Worm (Caenorhabditis elegans) whole organism, late embryonic: ENCODE results near the gene ZC190.7.

Source experiments
- C08G9.2 ChIP-seq: sonication (generic microtip); optimal IDR thresholded peaks from 2 replicates; lab custom pipeline; 2016; ENCODE audit warnings: mild to moderate bottlenecking, missing genetic modification characterization, moderate library complexity, missing compliant biosample characterization
- K02D7.2 ChIP-seq: sonication (generic microtip); optimal IDR thresholded peaks from 2 replicates; lab custom pipeline; 2017; ENCODE audit warnings: mild to moderate bottlenecking, missing genetic modification characterization, missing compliant biosample characterization
- ama-1 ChIP-seq: fragments of 150-350 bp; optimal IDR thresholded peaks from 2 replicates; lab custom pipeline; 2014
- ceh-14 ChIP-seq: sonication (generic microtip); optimal IDR thresholded peaks from 2 replicates; lab custom pipeline; 2016; ENCODE audit warnings: missing genotype, missing genetic modification characterization, missing compliant biosample characterization
- ceh-18 ChIP-seq: sonication (generic microtip); optimal IDR thresholded peaks from 2 replicates; lab custom pipeline; 2016; ENCODE audit warnings: missing genetic modification characterization, missing compliant biosample characterization
- ceh-22 ChIP-seq: sonication (generic microtip); optimal IDR thresholded peaks from 2 replicates; lab custom pipeline; 2017; ENCODE audit warnings: missing biosample characterization, missing genetic modification characterization
- ceh-24 ChIP-seq: sonication (generic microtip); optimal IDR thresholded peaks from 2 replicates; lab custom pipeline; 2016; ENCODE audit warnings: mild to moderate bottlenecking, missing genetic modification characterization, missing compliant biosample characterization
- ceh-30 ChIP-seq: fragments of 150-350 bp; optimal IDR thresholded peaks from 2 replicates; lab custom pipeline; 2014; ENCODE audit warnings: missing biosample characterization, missing genetic modification characterization
- ceh-45 ChIP-seq: fragments of 200-800 bp; sonication (Bioruptor generic); IDR thresholded peaks from 2 replicates; pipeline ENCODE4 v1.3.6; 2022; ENCODE audit warnings: missing genetic modification reagents, missing genetic modification characterization, missing compliant biosample characterization
- ceh-9 ChIP-seq: sonication (generic microtip); optimal IDR thresholded peaks from 2 replicates; lab custom pipeline; 2016; ENCODE audit warnings: mild to moderate bottlenecking, missing genetic modification characterization, inconsistent platforms, missing compliant biosample characterization
- dve-1 ChIP-seq: sonication (generic microtip); optimal IDR thresholded peaks from 2 replicates; lab custom pipeline; 2017; ENCODE audit warnings: antibody characterized with exemption, mild to moderate bottlenecking, missing genetic modification characterization, missing compliant biosample characterization
- elt-2 ChIP-seq: sonication (generic microtip); optimal IDR thresholded peaks from 2 replicates; lab custom pipeline; 2016; ENCODE audit warnings: missing genetic modification reagents, missing genetic modification characterization, missing compliant biosample characterization
- ets-4 ChIP-seq: sonication (generic microtip); optimal IDR thresholded peaks from 2 replicates; lab custom pipeline; 2016; ENCODE audit warnings: missing genetic modification characterization, missing compliant biosample characterization
- eyg-1 ChIP-seq: sonication (generic microtip); optimal IDR thresholded peaks from 2 replicates; lab custom pipeline; 2016; ENCODE audit warnings: missing genotype, missing genetic modification characterization, missing compliant biosample characterization
- gmeb-2 ChIP-seq: sonication (generic microtip); optimal IDR thresholded peaks from 2 replicates; lab custom pipeline; 2016; ENCODE audit warnings: missing genetic modification characterization, inconsistent platforms, missing compliant biosample characterization
- hlh-8 ChIP-seq: sonication (generic microtip); optimal IDR thresholded peaks from 2 replicates; lab custom pipeline; 2016; ENCODE audit warnings: missing genotype, missing genetic modification characterization, missing compliant biosample characterization
- lim-6 ChIP-seq: sonication (generic microtip); optimal IDR thresholded peaks from 2 replicates; lab custom pipeline; 2016; ENCODE audit warnings: missing genetic modification characterization, missing compliant biosample characterization
- mec-3 ChIP-seq: sonication (generic microtip); optimal IDR thresholded peaks from 2 replicates; lab custom pipeline; 2016; ENCODE audit warnings: borderline replicate concordance, missing genetic modification characterization, missing compliant biosample characterization
- nhr-11 ChIP-seq: fragments of 150-350 bp; optimal IDR thresholded peaks from 2 replicates; lab custom pipeline; 2014; ENCODE audit warnings: missing biosample characterization, missing genetic modification characterization
- nhr-232 ChIP-seq: sonication (generic microtip); optimal IDR thresholded peaks from 2 replicates; lab custom pipeline; 2016; ENCODE audit warnings: missing genetic modification characterization, missing compliant biosample characterization
- pqm-1 ChIP-seq: sonication (generic microtip); optimal IDR thresholded peaks from 2 replicates; lab custom pipeline; 2016; ENCODE audit warnings: missing genetic modification characterization, missing compliant biosample characterization
- rnt-1 ChIP-seq: sonication (generic microtip); optimal IDR thresholded peaks from 2 replicates; lab custom pipeline; 2016; ENCODE audit warnings: missing genetic modification characterization, missing compliant biosample characterization
- sdc-2 ChIP-seq: sonication (generic microtip); optimal IDR thresholded peaks from 2 replicates; lab custom pipeline; 2016; ENCODE audit warnings: missing genotype, missing genetic modification characterization, missing compliant biosample characterization
- unc-3 ChIP-seq, 2 experiments: fragments of 200-800 bp in 1 of 2; sonication (Bioruptor generic) in 1 of 2; sonication (generic microtip) in 1 of 2; conservative IDR thresholded peaks in 1 of 2; optimal IDR thresholded peaks in 1 of 2; 2 replicates each; pipeline versions ENCODE4 v1.3.6 to Lab custom; 2016 to 2022; ENCODE audit warnings: missing compliant biosample characterization in 2 of 2, missing genetic modification characterization in 2 of 2, missing genetic modification reagents in 1 of 2
- unc-55 ChIP-seq: sonication (generic microtip); optimal IDR thresholded peaks from 2 replicates; lab custom pipeline; 2017; ENCODE audit warnings: missing biosample characterization, missing genetic modification reagents, missing genetic modification characterization
- ztf-16 ChIP-seq: sonication (generic microtip); optimal IDR thresholded peaks from 2 replicates; lab custom pipeline; 2017; ENCODE audit warnings: missing genetic modification characterization, missing compliant biosample characterization

ZC190.7 gene

DNA sequence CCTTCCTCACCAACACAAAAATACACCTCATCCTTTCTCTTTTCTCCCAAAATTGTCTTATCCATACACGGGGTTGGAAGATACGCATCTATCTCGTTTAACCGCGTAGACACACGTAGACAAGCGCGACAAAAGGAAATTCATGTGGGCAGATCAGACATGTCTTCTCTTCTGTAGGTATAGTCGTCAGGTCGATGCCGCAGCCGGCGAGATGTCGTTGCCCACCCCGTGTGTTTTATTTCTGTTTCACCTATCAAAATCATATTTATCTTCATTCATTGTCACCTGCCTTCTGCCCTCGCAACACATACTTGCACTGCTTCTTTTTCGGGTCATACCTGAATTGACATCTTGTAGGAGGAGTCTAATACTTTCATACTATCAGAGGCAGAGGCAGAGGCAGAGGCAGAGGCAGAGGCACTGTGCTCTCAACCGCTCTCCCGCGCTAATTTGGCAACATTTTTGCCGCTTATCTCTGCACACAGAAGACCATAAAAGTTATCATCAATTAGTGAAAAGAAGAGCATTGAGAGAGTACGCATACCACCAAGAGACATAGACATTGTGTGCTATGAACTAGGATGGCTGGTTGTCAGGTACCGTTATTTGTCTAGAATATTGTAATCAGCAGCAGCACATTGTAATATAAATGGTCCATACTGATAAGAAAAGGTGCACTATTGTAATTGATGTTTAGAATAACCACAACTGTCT lies 25.3 kb downstream of the ZC190.7 start:
- peak; percentile 98 for TF ChIP-seq elt-2 (tag; lab: Kevin White, UChicago)
- TF ChIP-seq K02D7.2, result no peak
- no peak for TF ChIP-seq ama-1 (lab: Kevin White, UChicago)
- peak; percentile 22 for TF ChIP-seq rnt-1 (tag; lab: Kevin White, UChicago)
- no peak for TF ChIP-seq ceh-18 (tag; lab: Kevin White, UChicago)
- no peak for TF ChIP-seq ceh-9 (tag; lab: Kevin White, UChicago)
- peak; percentile 37 for TF ChIP-seq pqm-1 (tag; lab: Kevin White, UChicago)
- no peak for TF ChIP-seq ceh-24
- TF ChIP-seq ceh-30 (tag; lab: Kevin White, UChicago), result no peak

DNA sequence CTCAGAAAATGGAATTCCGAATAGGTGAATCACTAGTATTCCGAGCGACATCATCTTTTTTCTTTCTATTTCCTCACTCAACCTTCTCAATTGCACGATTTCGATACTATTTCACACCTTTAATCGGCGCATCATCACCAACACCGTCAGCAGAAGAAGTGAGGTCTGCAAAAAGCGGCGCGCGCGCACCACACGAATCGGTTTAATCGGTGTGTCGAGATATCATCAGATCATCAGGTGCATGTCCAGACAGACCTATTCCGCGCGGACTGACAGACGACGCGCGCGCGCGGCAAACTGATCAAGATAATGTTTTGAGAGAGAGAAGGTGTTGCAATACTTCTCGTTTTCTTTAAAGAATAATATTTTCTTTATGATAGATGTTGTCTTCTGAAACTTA lies 26.2 kb downstream of the ZC190.7 start:
- no peak for TF ChIP-seq ets-4 (tag; lab: Kevin White, UChicago)
- TF ChIP-seq rnt-1 (tag; lab: Kevin White, UChicago), result peak; percentile 20

DNA sequence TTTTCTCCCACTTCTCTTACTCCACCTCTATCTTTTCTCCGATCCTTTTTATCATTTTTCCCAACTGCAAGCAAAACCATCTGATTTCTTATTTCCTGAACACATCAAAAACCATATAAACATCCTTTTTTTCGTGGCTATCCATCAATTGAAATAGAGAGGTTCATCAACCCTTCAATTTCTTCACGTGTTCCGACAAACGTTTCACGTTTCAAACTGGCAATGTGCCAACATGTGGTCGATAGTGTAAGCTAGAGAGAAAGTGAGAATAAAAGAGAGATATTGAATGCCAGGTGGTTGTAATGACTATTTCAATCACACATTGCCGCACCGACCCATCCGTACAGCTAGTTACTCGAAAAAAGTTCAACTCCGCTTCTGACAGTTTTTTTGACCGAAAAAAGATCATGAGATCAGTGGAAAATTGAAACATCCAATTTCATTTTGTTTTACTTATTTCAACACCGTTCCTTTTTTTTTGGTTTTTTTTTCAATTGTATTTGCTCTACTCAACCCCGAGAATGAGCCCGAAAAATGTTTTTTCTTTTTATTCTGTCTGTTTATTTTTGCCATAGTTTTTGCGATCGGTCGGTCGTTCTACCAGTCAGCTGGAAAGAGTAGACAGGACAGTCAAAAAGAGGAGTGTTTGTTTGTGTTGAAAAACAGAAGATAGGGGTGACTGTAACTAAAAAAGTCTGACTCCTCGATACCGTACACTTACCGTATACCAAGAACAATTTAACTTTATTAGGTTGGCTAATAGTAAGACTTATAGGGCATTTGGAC lies 27.9 kb downstream of the ZC190.7 start:
- TF ChIP-seq mec-3 (tag; lab: Kevin White, UChicago), result no peak
- TF ChIP-seq unc-3 (GFP tag; conservative IDR thresholded peaks at IDR 0.05; lab: Robert Waterston, UW), result no peak
- no peak for TF ChIP-seq unc-3 (tag; optimal IDR thresholded peaks at IDR 0.05; lab: Kevin White, UChicago)
- no peak for TF ChIP-seq lim-6 (tag; lab: Kevin White, UChicago)
- TF ChIP-seq unc-55 (GFP tag; lab: Kevin White, UChicago), result peak; percentile 37
- no peak for TF ChIP-seq dve-1 (tag; lab: Kevin White, UChicago)
- TF ChIP-seq gmeb-2, result no peak
- peak; percentile 49 for TF ChIP-seq ceh-18 (tag; lab: Kevin White, UChicago)
- no peak for TF ChIP-seq elt-2 (tag; lab: Kevin White, UChicago)
- TF ChIP-seq hlh-8 (tag; lab: Kevin White, UChicago), result peak; percentile 34
- peak; percentile 56 for TF ChIP-seq rnt-1 (tag; lab: Kevin White, UChicago)

DNA sequence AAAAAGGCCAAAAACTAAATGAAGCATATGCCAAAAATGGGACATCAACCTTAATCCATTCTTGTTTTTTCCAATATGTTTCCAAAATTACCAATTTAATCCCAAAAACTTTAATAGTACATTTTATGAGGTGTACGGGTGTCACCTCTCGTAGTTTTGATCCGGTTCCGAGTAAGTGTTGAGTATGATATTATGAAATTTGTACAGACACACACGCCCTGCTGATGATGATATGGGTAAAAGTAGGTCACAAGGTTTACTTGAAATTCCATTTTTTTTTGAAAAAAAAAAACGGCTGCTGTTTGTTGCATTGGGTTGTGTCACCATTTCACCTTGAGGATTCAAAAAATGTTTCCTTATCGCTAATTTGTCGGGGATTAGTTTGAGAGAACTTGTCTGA lies 28.8 kb downstream of the ZC190.7 start:
- TF ChIP-seq ceh-45 (GFP tag; lab: Robert Waterston, UW), result no peak
- TF ChIP-seq ceh-22 (tag; lab: Kevin White, UChicago), result no peak
- no peak for TF ChIP-seq rnt-1 (tag; lab: Kevin White, UChicago)
- no peak for TF ChIP-seq unc-3 (GFP tag; conservative IDR thresholded peaks at IDR 0.05; lab: Robert Waterston, UW)
- no peak for TF ChIP-seq unc-3 (tag; optimal IDR thresholded peaks at IDR 0.05; lab: Kevin White, UChicago)
- no peak for TF ChIP-seq ceh-14 (tag; lab: Kevin White, UChicago)
- no peak for TF ChIP-seq sdc-2
- TF ChIP-seq lim-6 (tag; lab: Kevin White, UChicago), result no peak
- no peak for TF ChIP-seq elt-2 (tag; lab: Kevin White, UChicago)
- TF ChIP-seq nhr-232 (tag; lab: Kevin White, UChicago), result no peak
- no peak for TF ChIP-seq C08G9.2
- no peak for TF ChIP-seq nhr-11 (tag; lab: Kevin White, UChicago)
- TF ChIP-seq eyg-1 (tag; lab: Kevin White, UChicago), result no peak

DNA sequence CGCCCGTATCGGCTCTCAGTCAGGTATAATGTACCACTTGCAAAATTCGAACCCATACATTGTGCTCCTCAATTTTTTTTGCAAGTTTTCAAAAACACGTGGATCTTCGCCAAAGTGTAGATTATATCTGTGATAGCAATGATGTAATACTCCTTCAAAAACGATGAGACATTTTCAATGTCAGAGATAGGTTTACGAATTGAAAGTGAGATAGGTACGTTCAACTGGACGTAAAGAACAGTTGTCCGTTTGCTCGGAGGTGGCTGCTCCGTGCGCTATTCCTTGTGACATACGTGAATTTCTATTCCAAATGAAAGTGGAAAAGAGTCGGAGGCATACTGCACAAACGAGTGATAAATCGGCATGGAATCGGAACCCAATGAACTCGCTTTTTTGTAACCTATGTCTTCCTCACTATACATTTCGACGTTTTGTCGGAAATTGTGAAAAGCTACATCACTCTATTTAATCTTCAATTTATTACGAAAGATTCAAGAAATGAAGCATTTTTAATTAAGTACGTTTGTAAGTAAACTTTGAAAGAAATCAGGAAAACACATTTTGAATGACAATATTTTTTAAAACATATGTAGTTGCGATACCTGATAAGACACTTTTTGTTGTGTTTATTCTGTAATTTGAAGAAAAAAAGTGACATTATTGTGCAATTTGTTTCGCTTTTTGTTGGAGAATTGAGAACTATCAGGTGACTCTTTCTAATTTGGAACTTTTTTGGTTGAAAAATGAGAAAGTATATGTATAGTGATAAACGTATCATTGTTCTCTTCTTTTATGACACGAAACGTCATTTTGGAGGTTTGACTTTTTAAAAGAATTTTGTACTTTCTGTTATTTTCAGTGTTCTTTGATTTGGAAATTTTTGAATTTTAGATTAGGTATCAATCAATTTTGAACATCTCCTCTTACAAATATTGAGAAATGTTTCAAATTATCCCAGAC lies 31.9 kb downstream of the ZC190.7 start:
- TF ChIP-seq unc-55 (GFP tag; lab: Kevin White, UChicago) (peak; percentile 16), ztf-16 (tag; lab: Kevin White, UChicago) (no peak)
